Worm (Caenorhabditis elegans) whole organism, late embryonic: ENCODE measurements around the gene dhs-19.

ENCODE experiments used
- ama-1 ChIP-seq: fragments of 150-350 bp; optimal IDR thresholded peaks from 2 replicates; lab custom pipeline; 2014
- ceh-34 ChIP-seq: sonication (generic microtip); optimal IDR thresholded peaks from 2 replicates; lab custom pipeline; 2016; ENCODE audit warnings: mild to moderate bottlenecking, missing genetic modification characterization, missing compliant biosample characterization
- che-1 ChIP-seq: sonication (generic microtip); optimal IDR thresholded peaks from 2 replicates; lab custom pipeline; 2016; ENCODE audit warnings: mild to moderate bottlenecking, missing genetic modification characterization, missing compliant biosample characterization
- fkh-10 ChIP-seq: fragments of 150-350 bp; optimal IDR thresholded peaks from 2 replicates; lab custom pipeline; 2014; ENCODE audit warnings: missing biosample characterization, missing genetic modification reagents, missing genetic modification characterization
- hlh-30 ChIP-seq: sonication (generic microtip); optimal IDR thresholded peaks from 2 replicates; lab custom pipeline; 2017; ENCODE audit warnings: antibody characterized with exemption, missing genetic modification characterization, missing compliant biosample characterization; ENCODE audit not compliant: insufficient read depth
- mec-3 ChIP-seq: sonication (generic microtip); optimal IDR thresholded peaks from 2 replicates; lab custom pipeline; 2016; ENCODE audit warnings: borderline replicate concordance, missing genetic modification characterization, missing compliant biosample characterization
- nhr-11 ChIP-seq: fragments of 150-350 bp; optimal IDR thresholded peaks from 2 replicates; lab custom pipeline; 2014; ENCODE audit warnings: missing biosample characterization, missing genetic modification characterization
- ref-2 ChIP-seq: sonication (generic microtip); optimal IDR thresholded peaks from 2 replicates; lab custom pipeline; 2016; ENCODE audit warnings: missing genetic modification characterization, missing compliant biosample characterization
- tbx-2 ChIP-seq: sonication (generic microtip); optimal IDR thresholded peaks from 2 replicates; lab custom pipeline; 2016; ENCODE audit warnings: missing genetic modification characterization, missing compliant biosample characterization

DNA sequence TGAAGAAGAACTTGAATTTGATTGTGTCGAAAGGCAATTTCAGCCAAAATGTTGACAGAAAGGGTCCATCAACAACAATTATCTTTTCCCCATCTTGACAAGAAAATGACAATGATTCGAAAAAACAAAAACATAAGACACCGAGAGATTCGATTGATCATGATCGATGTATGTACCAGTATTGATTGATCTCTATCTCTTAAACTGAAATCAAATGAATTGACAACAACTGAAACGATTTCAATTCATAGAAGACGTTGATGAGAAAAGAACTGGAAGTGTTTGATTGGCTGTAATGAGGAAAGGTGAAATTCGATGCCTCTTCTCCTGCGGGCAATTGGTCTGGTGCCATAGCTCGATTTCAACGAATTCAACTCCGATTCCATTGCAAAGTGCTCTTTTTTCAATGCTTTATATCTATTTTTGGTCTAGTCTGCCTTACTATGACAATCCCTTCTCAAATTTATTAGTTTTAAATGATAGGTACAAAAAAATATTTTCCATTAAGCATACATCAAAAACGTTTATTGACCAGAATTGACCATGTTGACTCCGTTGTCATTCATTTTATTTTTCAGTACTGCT is 43.2 kb upstream of the dhs-19 start:
- TF ChIP-seq ref-2 (tag; lab: Kevin White, UChicago) = no peak
- TF ChIP-seq tbx-2 (tag; lab: Kevin White, UChicago) = no peak
- no peak for TF ChIP-seq mec-3
- no peak for TF ChIP-seq hlh-30 (tag; lab: Kevin White, UChicago)
- TF ChIP-seq che-1 (tag; lab: Kevin White, UChicago) = no peak
- TF ChIP-seq nhr-11 = no peak
- TF ChIP-seq ceh-34 (tag; lab: Kevin White, UChicago) = no peak
- TF ChIP-seq ama-1 (lab: Kevin White, UChicago) = no peak
- TF ChIP-seq fkh-10 (GFP tag; lab: Kevin White, UChicago) = no peak
